Fruit fly (Drosophila melanogaster) S2 (cell line): ENCODE measurements around the gene CG42688.

Experiments used
- CG8478 ChIP-seq: fragments of >200 bp; optimal IDR thresholded peaks from 2 replicates; lab custom pipeline; 2018
- CTCF ChIP-seq, 2 experiments: fragments of >200 bp; optimal IDR thresholded peaks; 2 replicates each; lab custom pipeline; 2018

dm6 chr2L:19193703-19194102 is 11.1 kb upstream of the CG42688 start:
- TF ChIP-seq CTCF (optimal IDR thresholded peaks at IDR 0.05; lab: Kevin White, UChicago) (no peak), CG8478 (lab: Kevin White, UChicago) (no peak)
